Worm (Caenorhabditis elegans) whole organism, L4 larva: Measurements from ENCODE around the gene Y113G7A.22.

Experiments used
- T26A8.4 ChIP-seq: fragments of 200-800 bp; sonication (Bioruptor generic); IDR thresholded peaks from 2 replicates; pipeline ENCODE4 v1.3.6; 2022; ENCODE audit warnings: missing genetic modification characterization, missing compliant biosample characterization
- ceh-28 ChIP-seq: fragments of 150-350 bp; optimal IDR thresholded peaks from 2 replicates; lab custom pipeline; 2014; ENCODE audit warnings: missing biosample characterization, missing genetic modification reagents, missing genetic modification characterization
- ces-1 ChIP-seq: fragments of 150-350 bp; sonication (generic microtip); optimal IDR thresholded peaks from 4 replicates; lab custom pipeline; 2014; ENCODE audit warnings: missing biosample characterization, missing genetic modification reagents, missing genetic modification characterization
- ctbp-1 ChIP-seq: fragments of 200-800 bp; sonication (Bioruptor generic); IDR thresholded peaks from 2 replicates; pipeline ENCODE4 v1.3.6; 2022; ENCODE audit warnings: missing genetic modification reagents, missing genetic modification characterization, missing compliant biosample characterization
- daf-16 ChIP-seq, 3 experiments: sonication (generic microtip); optimal IDR thresholded peaks; 2 replicates each; lab custom pipeline; 2016 to 2017; ENCODE audit warnings: missing genetic modification characterization in 3 of 3, missing genetic modification reagents in 3 of 3, mild to moderate bottlenecking in 2 of 3, missing compliant biosample characterization in 2 of 3, missing biosample characterization in 1 of 3, moderate library complexity in 1 of 3
- dpl-1 ChIP-seq: fragments of 150-350 bp; optimal IDR thresholded peaks from 2 replicates; lab custom pipeline; 2014; ENCODE audit warnings: missing biosample characterization, missing genetic modification reagents, missing genetic modification characterization
- lin-15B ChIP-seq: fragments of 150-350 bp; sonication (generic microtip); optimal IDR thresholded peaks from 3 replicates; lab custom pipeline; 2014; ENCODE audit warnings: missing biosample characterization, missing genetic modification characterization
- mxl-3 ChIP-seq: fragments of 200-800 bp; sonication (Bioruptor generic); optimal IDR thresholded peaks from 2 replicates; lab custom pipeline; 2018; ENCODE audit warnings: mild to moderate bottlenecking, missing genetic modification characterization, missing compliant biosample characterization
- nhr-237 ChIP-seq: sonication (generic microtip); optimal IDR thresholded peaks from 2 replicates; lab custom pipeline; 2017; ENCODE audit warnings: missing biosample characterization, missing genetic modification characterization
- nhr-76 ChIP-seq: fragments of 150-350 bp; optimal IDR thresholded peaks from 2 replicates; lab custom pipeline; 2014; ENCODE audit warnings: missing biosample characterization, missing genetic modification characterization
- snpc-1.2 ChIP-seq: fragments of 200-800 bp; sonication (Bioruptor generic); IDR thresholded peaks from 2 replicates; pipeline ENCODE4 v1.3.6; 2022; ENCODE audit warnings: missing genetic modification reagents, missing genetic modification characterization, missing compliant biosample characterization

ce11 chrV:20123616-20124015 lies 11.5 kb downstream of the Y113G7A.22 start:
- TF ChIP-seq T26A8.4 (GFP tag; lab: Robert Waterston, UW) = no peak
- TF ChIP-seq snpc-1.2 (GFP tag; lab: Robert Waterston, UW) = no peak
- no peak for TF ChIP-seq dpl-1
- no peak for TF ChIP-seq nhr-237 (tag; lab: Kevin White, UChicago)
- no peak for TF ChIP-seq ces-1
- no peak for TF ChIP-seq nhr-76 (tag; lab: Kevin White, UChicago)
- TF ChIP-seq ctbp-1 = no peak
- no peak for TF ChIP-seq daf-16 (GFP tag; optimal IDR thresholded peaks at IDR 0.05; lab: Kevin White, UChicago)
- TF ChIP-seq daf-16 (tag; optimal IDR thresholded peaks at IDR 0.05; lab: Kevin White, UChicago) = no peak
- no peak for TF ChIP-seq mxl-3 (GFP tag; lab: Kevin White, UChicago)
- TF ChIP-seq lin-15B (tag; lab: Kevin White, UChicago) = no peak
- TF ChIP-seq ceh-28 (tag; lab: Kevin White, UChicago) = no peak
